Worm (Caenorhabditis elegans): Measurements from ENCODE around the gene fkb-4.

ce11 chrV:12787026-12787425 lies at the start of gene fkb-4:
- TF ChIP-seq ama-1 (optimal IDR thresholded peaks at IDR 0.05) (no peak), ama-1 (GFP tag; optimal IDR thresholded peaks at IDR 0.05) (no peak), nfya-1 (tag; optimal IDR thresholded peaks at IDR 0.05; ENCODE audit: borderline replicate concordance, insufficient read depth) (no peak), madf-3 (GFP tag; IDR thresholded peaks at IDR 0.05) (no peak), attf-3 (GFP tag; conservative IDR thresholded peaks at IDR 0.05) (no peak), unc-62 (GFP tag; optimal IDR thresholded peaks at IDR 0.05) (no peak)

All from whole organism, young adult.